Fruit fly (Drosophila melanogaster): ENCODE results near the gene Nfs1.
A peak's percentile ranks its signal among the peaks of the same experiment; 100 is the strongest.

Gene Nfs1

dm6 chr2L:12007331-12007791 is 7.9 kb downstream of the Nfs1 start (continued):
- TF ChIP-seq CG6254 (GFP tag; optimal IDR thresholded peaks at IDR 0.05) (peak; percentile 92), Gug (GFP tag; IDR thresholded peaks at IDR 0.05) (0 out of 4 replicates have a peak, but pooled peaks have one; percentile 15), NC2β (GFP tag; optimal IDR thresholded peaks at IDR 0.05) (peak; percentile 66), CG1529 (GFP tag; optimal IDR thresholded peaks at IDR 0.05) (peak; percentile 50), kay (GFP tag; optimal IDR thresholded peaks at IDR 0.05) (peak; percentile 89), pb (GFP tag; optimal IDR thresholded peaks at IDR 0.05) (peak; percentile 87), Deaf1 (tag; optimal IDR thresholded peaks at IDR 0.05) (peak; percentile 92), hth (optimal IDR thresholded peaks at IDR 0.05) (no peak), bcd (GFP tag; optimal IDR thresholded peaks at IDR 0.05) (peak; percentile 32), onecut (GFP tag; IDR thresholded peaks at IDR 0.05) (peak; percentile 92), Dek (tag; optimal IDR thresholded peaks at IDR 0.05) (peak; percentile 47), bsh (GFP tag; optimal IDR thresholded peaks at IDR 0.05) (peak; percentile 38 to 75), D (optimal IDR thresholded peaks at IDR 0.05) (peak; percentile 97), D (GFP tag; optimal IDR thresholded peaks at IDR 0.05) (peak; percentile 5), Camta (GFP tag; optimal IDR thresholded peaks at IDR 0.05) (peak; percentile 16), Fer2 (tag; optimal IDR thresholded peaks at IDR 0.05) (no peak), CG3281 (GFP tag; optimal IDR thresholded peaks at IDR 0.05) (peak; percentile 63), shn (GFP tag; optimal IDR thresholded peaks at IDR 0.05) (peak; percentile 71), row (GFP tag; IDR thresholded peaks at IDR 0.05) (no peak), dmrt99B (tag; optimal IDR thresholded peaks at IDR 0.05) (peak; percentile 72), MBD-R2 (GFP tag; IDR thresholded peaks at IDR 0.05) (no peak), run (tag; optimal IDR thresholded peaks at IDR 0.05) (peak; percentile 89), CG12155 (GFP tag; optimal IDR thresholded peaks at IDR 0.05) (peak; percentile 57), Dref (GFP tag; IDR thresholded peaks at IDR 0.05) (no peak), tap (tag; optimal IDR thresholded peaks at IDR 0.05) (peak; percentile 57), pzg (GFP tag; optimal IDR thresholded peaks at IDR 0.05) (peak; percentile 37), Hmr (GFP tag; optimal IDR thresholded peaks at IDR 0.05) (peak; percentile 94), gro (GFP tag; optimal IDR thresholded peaks at IDR 0.05) (peak; percentile 85), nau (GFP tag; optimal IDR thresholded peaks at IDR 0.05) (peak; percentile 84), sd (tag; optimal IDR thresholded peaks at IDR 0.05) (peak; percentile 100), CG2889 (GFP tag; IDR thresholded peaks at IDR 0.05) (no peak), toy (GFP tag; IDR thresholded peaks at IDR 0.05) (no peak), Mes4 (GFP tag; optimal IDR thresholded peaks at IDR 0.05) (peak; percentile 44), CG9797 (GFP tag; optimal IDR thresholded peaks at IDR 0.05) (peak; percentile 17), CG17912 (GFP tag; optimal IDR thresholded peaks at IDR 0.05) (peak; percentile 98), H2.0 (GFP tag; IDR thresholded peaks at IDR 0.05) (no peak), HHEX (GFP tag; optimal IDR thresholded peaks at IDR 0.05) (peak; percentile 51), HmgD (GFP tag; optimal IDR thresholded peaks at IDR 0.05) (peak; percentile 98), sqz (GFP tag; optimal IDR thresholded peaks at IDR 0.05) (peak; percentile 96), slbo (GFP tag; IDR thresholded peaks at IDR 0.05) (no peak), kni (GFP tag; optimal IDR thresholded peaks at IDR 0.05) (peak; percentile 100), CG8924 (tag; optimal IDR thresholded peaks at IDR 0.05) (peak; percentile 32), CG16815 (GFP tag; optimal IDR thresholded peaks at IDR 0.05) (no peak), chif (GFP tag; optimal IDR thresholded peaks at IDR 0.05) (no peak), CG1233 (GFP tag; optimal IDR thresholded peaks at IDR 0.05) (peak; percentile 74), CG12659 (GFP tag; optimal IDR thresholded peaks at IDR 0.05) (peak; percentile 87), pho (GFP tag; optimal IDR thresholded peaks at IDR 0.05) (peak; percentile 28), grn (GFP tag; optimal IDR thresholded peaks at IDR 0.05) (peak; percentile 5), CG1603 (tag; optimal IDR thresholded peaks at IDR 0.05) (peak; percentile 65), CG15479 (GFP tag; optimal IDR thresholded peaks at IDR 0.05) (peak; percentile 100), caup (GFP tag; optimal IDR thresholded peaks at IDR 0.05; ENCODE audit: severe bottlenecking) (peak; percentile 45)

Measured in whole organism, embryonic.